Worm (Caenorhabditis elegans): ENCODE measurements around the gene gei-8.

The gei-8 gene

ce11 chrIII:8105771-8106170 lies 15.3 kb downstream of the gei-8 start:
- no peak for TF ChIP-seq T22C8.4 (GFP tag; IDR thresholded peaks at IDR 0.05)
- TF ChIP-seq med-1 (GFP tag; optimal IDR thresholded peaks at IDR 0.05; ENCODE audit: insufficient read depth), result no peak
- no peak for TF ChIP-seq tab-1 (GFP tag; IDR thresholded peaks at IDR 0.05)
- TF ChIP-seq flt-1 (GFP tag; IDR thresholded peaks at IDR 0.05), result no peak
- TF ChIP-seq klf-2 (GFP tag; conservative IDR thresholded peaks at IDR 0.05), result no peak
- TF ChIP-seq ztf-29 (GFP tag; IDR thresholded peaks at IDR 0.05), result no peak
- TF ChIP-seq ref-1 (GFP tag; conservative IDR thresholded peaks at IDR 0.05), result no peak
- no peak for TF ChIP-seq cog-1 (tag; optimal IDR thresholded peaks at IDR 0.05)
- TF ChIP-seq ztf-23 (GFP tag; IDR thresholded peaks at IDR 0.05), result no peak

ce11 chrIII:8100960-8101359 lies 20.1 kb downstream of the gei-8 start, which contains the start of gene plk-1:
Gene plk-1 (plus strand): TSS chrIII:8101348.
- TF ChIP-seq tab-1 (GFP tag; IDR thresholded peaks at IDR 0.05) (no peak), klf-2 (GFP tag; conservative IDR thresholded peaks at IDR 0.05) (no peak), ztf-29 (GFP tag; IDR thresholded peaks at IDR 0.05) (no peak), T22C8.4 (GFP tag; IDR thresholded peaks at IDR 0.05) (no peak), flt-1 (GFP tag; IDR thresholded peaks at IDR 0.05) (no peak), med-1 (GFP tag; optimal IDR thresholded peaks at IDR 0.05; ENCODE audit: insufficient read depth) (no peak), ztf-23 (GFP tag; IDR thresholded peaks at IDR 0.05) (no peak), cog-1 (tag; optimal IDR thresholded peaks at IDR 0.05) (no peak)

ce11 chrIII:8099022-8099421 lies 22.0 kb downstream of the gei-8 start, which contains the start of gene K06H7.1:
Gene K06H7.1 (plus strand): TSS chrIII:8099322.
- TF ChIP-seq ztf-23 (GFP tag; IDR thresholded peaks at IDR 0.05) (no peak), tab-1 (GFP tag; IDR thresholded peaks at IDR 0.05) (no peak), ref-1 (GFP tag; conservative IDR thresholded peaks at IDR 0.05) (no peak), cog-1 (tag; optimal IDR thresholded peaks at IDR 0.05) (no peak), ztf-29 (GFP tag; IDR thresholded peaks at IDR 0.05) (no peak), flt-1 (GFP tag; IDR thresholded peaks at IDR 0.05) (no peak)

- TF ChIP-seq ref-1 (GFP tag; conservative IDR thresholded peaks at IDR 0.05) (no peak), med-1 (GFP tag; optimal IDR thresholded peaks at IDR 0.05; ENCODE audit: insufficient read depth) (no peak), flt-1 (GFP tag; IDR thresholded peaks at IDR 0.05) (no peak), T22C8.4 (GFP tag; IDR thresholded peaks at IDR 0.05) (no peak), ztf-29 (GFP tag; IDR thresholded peaks at IDR 0.05) (no peak), tab-1 (GFP tag; IDR thresholded peaks at IDR 0.05) (no peak), klf-2 (GFP tag; conservative IDR thresholded peaks at IDR 0.05) (no peak)
These were observed 22.9 kb downstream of the gei-8 start, which contains the start of gene K06H7.8 for ce11 chrIII:8098116-8098515. Gene K06H7.8 (minus strand): TSS chrIII:8098216.

ce11 chrIII:8093079-8093623 lies 27.9 kb downstream of the gei-8 start, which contains the start of gene K06H7.2:
Gene K06H7.2 (plus strand): TSS chrIII:8093573.
- TF ChIP-seq tab-1 (GFP tag; IDR thresholded peaks at IDR 0.05), result no peak
- TF ChIP-seq T22C8.4 (GFP tag; IDR thresholded peaks at IDR 0.05), result no peak
- no peak for TF ChIP-seq med-1 (GFP tag; optimal IDR thresholded peaks at IDR 0.05; ENCODE audit: insufficient read depth)
- TF ChIP-seq klf-2 (GFP tag; conservative IDR thresholded peaks at IDR 0.05), result no peak
- TF ChIP-seq cog-1 (tag; optimal IDR thresholded peaks at IDR 0.05), result peak; percentile 48
- 0 out of 2 replicates have a peak, but pooled peaks have one; percentile 40 for TF ChIP-seq flt-1 (GFP tag; IDR thresholded peaks at IDR 0.05)
- TF ChIP-seq ref-1 (GFP tag; conservative IDR thresholded peaks at IDR 0.05), result no peak
- no peak for TF ChIP-seq ztf-29 (GFP tag; IDR thresholded peaks at IDR 0.05)
- no peak for TF ChIP-seq ztf-23 (GFP tag; IDR thresholded peaks at IDR 0.05)

- TF ChIP-seq med-1 (GFP tag; optimal IDR thresholded peaks at IDR 0.05; ENCODE audit: insufficient read depth) (no peak), ztf-23 (GFP tag; IDR thresholded peaks at IDR 0.05) (no peak), tab-1 (GFP tag; IDR thresholded peaks at IDR 0.05) (no peak), ztf-29 (GFP tag; IDR thresholded peaks at IDR 0.05) (no peak), T22C8.4 (GFP tag; IDR thresholded peaks at IDR 0.05) (no peak), flt-1 (GFP tag; IDR thresholded peaks at IDR 0.05) (no peak), klf-2 (GFP tag; conservative IDR thresholded peaks at IDR 0.05) (no peak), cog-1 (tag; optimal IDR thresholded peaks at IDR 0.05) (no peak), ref-1 (GFP tag; conservative IDR thresholded peaks at IDR 0.05) (no peak)
These were observed 29.6 kb downstream of the gei-8 start, which contains the start of gene idi-1 for ce11 chrIII:8091408-8091807. Gene idi-1 (plus strand): TSS chrIII:8091708.

- no peak for TF ChIP-seq med-1 (GFP tag; optimal IDR thresholded peaks at IDR 0.05; ENCODE audit: insufficient read depth)
- TF ChIP-seq ref-1 (GFP tag; conservative IDR thresholded peaks at IDR 0.05), result no peak
- TF ChIP-seq T22C8.4 (GFP tag; IDR thresholded peaks at IDR 0.05), result no peak
- TF ChIP-seq cog-1 (tag; optimal IDR thresholded peaks at IDR 0.05), result no peak
- no peak for TF ChIP-seq flt-1 (GFP tag; IDR thresholded peaks at IDR 0.05)
- no peak for TF ChIP-seq ztf-23 (GFP tag; IDR thresholded peaks at IDR 0.05)
- no peak for TF ChIP-seq tab-1 (GFP tag; IDR thresholded peaks at IDR 0.05)
- TF ChIP-seq klf-2 (GFP tag; conservative IDR thresholded peaks at IDR 0.05), result no peak
- TF ChIP-seq ztf-29 (GFP tag; IDR thresholded peaks at IDR 0.05), result no peak
These were observed 32.8 kb downstream of the gei-8 start, which contains the start of gene vms-1 for ce11 chrIII:8088235-8088634. Gene vms-1 (plus strand): TSS chrIII:8088535.

ce11 chrIII:8085355-8085754 lies 35.7 kb downstream of the gei-8 start, which contains the start of the genes K06H7.7 and grp-1:
Gene K06H7.7 (minus strand): TSS chrIII:8085475.
Gene grp-1 (plus strand): TSS chrIII:8085705.
- TF ChIP-seq tab-1 (GFP tag; IDR thresholded peaks at IDR 0.05) (no peak), klf-2 (GFP tag; conservative IDR thresholded peaks at IDR 0.05) (no peak), flt-1 (GFP tag; IDR thresholded peaks at IDR 0.05) (no peak), ztf-23 (GFP tag; IDR thresholded peaks at IDR 0.05) (no peak), med-1 (GFP tag; optimal IDR thresholded peaks at IDR 0.05; ENCODE audit: insufficient read depth) (no peak), cog-1 (tag; optimal IDR thresholded peaks at IDR 0.05) (no peak), ref-1 (GFP tag; conservative IDR thresholded peaks at IDR 0.05) (no peak), ztf-29 (GFP tag; IDR thresholded peaks at IDR 0.05) (no peak), T22C8.4 (GFP tag; IDR thresholded peaks at IDR 0.05) (no peak)

ce11 chrIII:8080165-8080738 lies 40.8 kb downstream of the gei-8 start, which contains the start of the genes dcr-1 and apc-2:
Gene dcr-1 (minus strand): TSS chrIII:8080281.
Gene apc-2 (plus strand): TSS chrIII:8080629.
- TF ChIP-seq ztf-29 (GFP tag; IDR thresholded peaks at IDR 0.05), result no peak
- no peak for TF ChIP-seq cog-1 (tag; optimal IDR thresholded peaks at IDR 0.05)
- TF ChIP-seq T22C8.4 (GFP tag; IDR thresholded peaks at IDR 0.05), result no peak
- TF ChIP-seq med-1 (GFP tag; optimal IDR thresholded peaks at IDR 0.05; ENCODE audit: insufficient read depth), result no peak

Data from whole organism, midembryonic.